Worm (Caenorhabditis elegans): ENCODE measurements around the gene Y75B12B.10.

Y75B12B.10 gene

DNA sequence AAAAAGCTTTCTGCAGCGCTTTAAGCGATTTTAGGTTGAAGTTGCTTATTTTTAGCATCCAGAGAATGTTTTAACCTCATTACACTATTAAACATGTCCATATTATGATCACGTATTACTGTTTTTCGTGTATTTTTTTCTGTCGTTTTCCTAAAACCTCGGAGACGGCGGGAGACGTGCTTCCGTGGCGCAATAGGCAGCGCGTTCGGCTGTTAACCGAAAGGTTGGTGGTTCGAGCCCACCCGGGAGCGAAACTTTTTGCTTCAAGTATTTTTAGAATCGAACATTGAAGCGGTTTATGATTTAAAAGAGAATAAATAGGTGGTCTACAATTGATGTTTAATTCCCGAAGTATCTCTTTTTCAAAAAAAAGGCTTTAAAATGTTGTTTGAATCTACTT, 43.4 kb upstream of the Y75B12B.10 start (continued):
- TF ChIP-seq attf-5 (GFP tag; optimal IDR thresholded peaks at IDR 0.05) (peak; percentile 38), madf-6 (GFP tag; IDR thresholded peaks at IDR 0.05) (no peak), D2030.7 (GFP tag; IDR thresholded peaks at IDR 0.05) (peak; percentile 75), tbp1 (GFP tag; optimal IDR thresholded peaks at IDR 0.05) (peak; percentile 87), ceh-100 (GFP tag; IDR thresholded peaks at IDR 0.05) (peak; percentile 25; the same call in 1 of the 2 replicates), Y67H2A.10 (GFP tag; conservative IDR thresholded peaks at IDR 0.05) (no peak), Y79H2A.3 (GFP tag; conservative IDR thresholded peaks at IDR 0.05) (no peak), ceh-27 (GFP tag; optimal IDR thresholded peaks at IDR 0.05) (no peak), rpc-1 (optimal IDR thresholded peaks at IDR 0.05) (peak; percentile 55), rpc-1 (tag; optimal IDR thresholded peaks at IDR 0.05) (peak; percentile 79), ztf-28 (GFP tag; IDR thresholded peaks at IDR 0.05) (0 out of 2 replicates have a peak, but pooled peaks have one; percentile 53), F22D6.2 (tag; optimal IDR thresholded peaks at IDR 0.05) (no peak), lin-54 (GFP tag; optimal IDR thresholded peaks at IDR 0.05) (no peak), him-1 (tag; optimal IDR thresholded peaks at IDR 0.05) (peak; percentile 78), repo-1 (tag; optimal IDR thresholded peaks at IDR 0.05) (no peak), F57C9.4 (tag; optimal IDR thresholded peaks at IDR 0.05) (no peak), egrh-3 (GFP tag; IDR thresholded peaks at IDR 0.05) (no peak), dpl-1 (GFP tag; optimal IDR thresholded peaks at IDR 0.05) (no peak), ztf-3 (GFP tag; optimal IDR thresholded peaks at IDR 0.05) (no peak)

DNA sequence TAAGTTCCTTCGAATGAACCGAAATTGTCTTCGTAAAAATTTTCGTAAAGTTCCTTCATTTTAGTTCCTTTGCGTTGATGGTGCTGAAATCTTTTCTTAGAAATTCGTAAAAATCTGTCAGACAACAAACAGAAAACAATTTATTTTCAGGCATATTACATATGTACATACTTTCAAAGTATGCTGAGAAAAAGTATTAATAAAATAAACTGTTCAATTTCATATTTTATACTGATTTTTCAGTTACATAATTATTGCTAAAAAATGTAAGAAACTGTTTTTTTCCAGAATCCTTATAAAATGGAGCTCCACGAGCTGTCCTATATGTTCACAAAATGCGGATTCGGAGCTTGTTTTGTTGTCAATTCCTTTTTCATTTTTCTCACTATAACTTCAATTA, 41.2 kb upstream of the Y75B12B.10 start, which contains the start of gene str-45:
TSS of gene str-45 (plus strand) at position 301 of the 400 bp plus-strand sequence.
- TF ChIP-seq F57A8.1 (GFP tag; optimal IDR thresholded peaks at IDR 0.05), result no peak
- TF ChIP-seq ztf-25 (GFP tag; IDR thresholded peaks at IDR 0.05), result no peak
- TF ChIP-seq nhr-27 (tag; optimal IDR thresholded peaks at IDR 0.05), result no peak
- TF ChIP-seq akir-1 (GFP tag; optimal IDR thresholded peaks at IDR 0.05), result no peak

DNA sequence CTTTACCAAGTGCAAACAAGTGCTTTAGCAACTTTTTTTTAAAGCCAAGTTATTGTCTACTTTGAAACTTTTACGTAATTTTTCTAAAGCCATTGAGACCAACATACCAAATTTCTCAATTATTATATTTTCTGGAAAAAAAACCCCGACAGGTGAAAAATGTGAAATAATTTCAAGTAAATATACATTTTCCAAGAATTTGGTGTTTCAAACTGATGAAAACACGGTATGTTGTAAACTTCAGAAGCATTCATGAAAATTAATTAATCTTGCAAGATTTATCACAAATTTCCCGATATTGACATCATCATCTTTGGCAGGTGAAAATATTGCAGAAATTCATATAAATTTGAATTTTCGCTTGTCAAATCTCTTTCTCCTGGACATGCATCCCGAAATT, 37.2 kb upstream of the Y75B12B.10 start, which contains the start of gene srz-11:
TSS of gene srz-11 (plus strand) at position 386 of the 400 bp plus-strand sequence.
- TF ChIP-seq Y56A3A.18 (GFP tag; IDR thresholded peaks at IDR 0.05) (no peak), lin-35 (GFP tag; optimal IDR thresholded peaks at IDR 0.05) (no peak), nhr-120 (GFP tag; IDR thresholded peaks at IDR 0.05) (no peak), snpc-1.3 (tag; optimal IDR thresholded peaks at IDR 0.05; ENCODE audit: insufficient read depth) (no peak), snpc-4 (GFP tag; optimal IDR thresholded peaks at IDR 0.05) (no peak), snpc-4 (tag; optimal IDR thresholded peaks at IDR 0.05) (no peak), F57C9.4 (tag; optimal IDR thresholded peaks at IDR 0.05) (no peak), hsf-1 (GFP tag; IDR thresholded peaks at IDR 0.05) (no peak), nfya-2 (GFP tag; IDR thresholded peaks at IDR 0.05) (no peak), let-526 (GFP tag; IDR thresholded peaks at IDR 0.05) (no peak), K12H6.12 (tag; optimal IDR thresholded peaks at IDR 0.05) (no peak)

DNA sequence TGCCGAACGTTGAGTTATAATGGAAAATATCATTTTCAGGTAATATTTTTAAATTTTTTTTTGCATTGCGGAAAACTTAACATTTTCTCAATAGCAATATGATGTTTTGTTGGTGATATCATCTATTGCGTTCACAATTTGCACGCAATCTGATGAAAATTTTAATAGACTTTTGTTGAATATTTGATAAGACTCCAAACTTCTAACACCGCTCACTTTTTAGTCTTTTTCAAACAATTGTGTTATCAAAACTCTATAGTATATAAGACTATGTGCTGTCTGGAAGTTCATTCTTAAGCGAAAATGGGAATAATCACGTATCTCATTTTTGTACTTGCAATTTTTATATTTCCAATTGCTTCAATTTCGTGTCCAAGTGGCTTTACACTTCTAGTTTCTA, 24.4 kb upstream of the Y75B12B.10 start, which contains the start of gene clec-47:
TSS of gene clec-47 (plus strand) at position 301 of the 400 bp plus-strand sequence.
- TF ChIP-seq D2030.7 (GFP tag; IDR thresholded peaks at IDR 0.05) (no peak), bed-1 (GFP tag; IDR thresholded peaks at IDR 0.05) (no peak), ztf-6 (GFP tag; IDR thresholded peaks at IDR 0.05) (no peak), dpl-1 (GFP tag; optimal IDR thresholded peaks at IDR 0.05) (no peak), mcd-1 (GFP tag; IDR thresholded peaks at IDR 0.05) (no peak), somi-1 (GFP tag; optimal IDR thresholded peaks at IDR 0.05) (no peak)

Data from whole organism, young adult.